Worm (Caenorhabditis elegans) whole organism, L4 larva: ENCODE results near the gene D1053.3.

Experiments
- F44E2.7 ChIP-seq: fragments of 200-800 bp; sonication (Bioruptor generic); IDR thresholded peaks from 2 replicates; pipeline ENCODE4 v2.1.2; 2022; ENCODE audit warnings: missing genetic modification characterization, missing compliant biosample characterization
- F49E8.2 ChIP-seq: sonication (generic microtip); optimal IDR thresholded peaks from 2 replicates; lab custom pipeline; 2016; ENCODE audit warnings: missing compliant biosample characterization, mild to moderate bottlenecking, missing genetic modification characterization, borderline replicate concordance
- T20F7.1 ChIP-seq: fragments of 200-800 bp; sonication (Bioruptor generic); optimal IDR thresholded peaks from 2 replicates; lab custom pipeline; 2018; ENCODE audit warnings: mild to moderate bottlenecking, missing genetic modification characterization, missing compliant biosample characterization
- Y5F2A.4 ChIP-seq: fragments of 200-800 bp; sonication (Bioruptor generic); optimal IDR thresholded peaks from 2 replicates; lab custom pipeline; 2018; ENCODE audit warnings: mild to moderate bottlenecking, missing genetic modification characterization, missing compliant biosample characterization
- aha-1 ChIP-seq: fragments of 150-350 bp; peaks from one replicate; lab custom pipeline; 2014; ENCODE audit warnings: missing biosample characterization, missing genetic modification characterization
- ceh-20 ChIP-seq: fragments of 200-800 bp; sonication (Bioruptor generic); IDR thresholded peaks from 2 replicates; pipeline ENCODE4 v1.3.6; 2022; ENCODE audit warnings: missing genetic modification reagents, missing genetic modification characterization, missing compliant biosample characterization
- ceh-28 ChIP-seq: fragments of 150-350 bp; optimal IDR thresholded peaks from 2 replicates; lab custom pipeline; 2014; ENCODE audit warnings: missing biosample characterization, missing genetic modification reagents, missing genetic modification characterization
- ceh-32 ChIP-seq: sonication (generic microtip); optimal IDR thresholded peaks from 2 replicates; lab custom pipeline; 2016; ENCODE audit warnings: mild to moderate bottlenecking, missing genetic modification characterization, missing compliant biosample characterization; ENCODE audit not compliant: poor library complexity
- ceh-82 ChIP-seq: sonication (generic microtip); optimal IDR thresholded peaks from 2 replicates; lab custom pipeline; 2017; ENCODE audit warnings: missing biosample characterization, missing genetic modification characterization
- ctbp-1 ChIP-seq: fragments of 200-800 bp; sonication (Bioruptor generic); IDR thresholded peaks from 2 replicates; pipeline ENCODE4 v1.3.6; 2022; ENCODE audit warnings: missing genetic modification reagents, missing genetic modification characterization, missing compliant biosample characterization
- daf-16 ChIP-seq, 3 experiments: sonication (generic microtip); optimal IDR thresholded peaks; 2 replicates each; lab custom pipeline; 2016 to 2017; ENCODE audit warnings: missing genetic modification characterization in 3 of 3, missing genetic modification reagents in 3 of 3, mild to moderate bottlenecking in 2 of 3, missing compliant biosample characterization in 2 of 3, missing biosample characterization in 1 of 3, moderate library complexity in 1 of 3
- dmd-6 ChIP-seq: fragments of 200-800 bp; sonication (Bioruptor generic); IDR thresholded peaks from 2 replicates; pipeline ENCODE4 v1.3.6; 2022; ENCODE audit warnings: missing genetic modification reagents, missing genetic modification characterization, missing compliant biosample characterization
- dmd-8 ChIP-seq: fragments of 200-800 bp; sonication (Bioruptor generic); IDR thresholded peaks from 2 replicates; pipeline ENCODE4 v1.3.6; 2022; ENCODE audit warnings: missing genetic modification characterization, missing compliant biosample characterization
- dmd-9 ChIP-seq: fragments of 200-800 bp; sonication (Bioruptor generic); IDR thresholded peaks from 2 replicates; pipeline ENCODE4 v1.3.6; 2022; ENCODE audit warnings: missing genetic modification reagents, missing genetic modification characterization, missing compliant biosample characterization
- dpl-1 ChIP-seq: fragments of 150-350 bp; optimal IDR thresholded peaks from 2 replicates; lab custom pipeline; 2014; ENCODE audit warnings: missing biosample characterization, missing genetic modification reagents, missing genetic modification characterization
- duxl-1 ChIP-seq: sonication (generic microtip); optimal IDR thresholded peaks from 2 replicates; lab custom pipeline; 2016; ENCODE audit warnings: mild to moderate bottlenecking, missing genetic modification characterization, moderate library complexity, missing compliant biosample characterization; ENCODE audit not compliant: poor library complexity
- dve-1 ChIP-seq: sonication (generic microtip); optimal IDR thresholded peaks from 2 replicates; lab custom pipeline; 2017; ENCODE audit warnings: antibody characterized with exemption, mild to moderate bottlenecking, missing genetic modification characterization, missing compliant biosample characterization; ENCODE audit not compliant: insufficient read depth
- egl-27 ChIP-seq: sonication (generic microtip); optimal IDR thresholded peaks from 3 replicates; lab custom pipeline; 2017; ENCODE audit warnings: missing biosample characterization, missing genetic modification reagents, missing genetic modification characterization
- fos-1 ChIP-seq: fragments of 150-350 bp; optimal IDR thresholded peaks from 2 replicates; lab custom pipeline; 2014; ENCODE audit warnings: missing biosample characterization, missing genetic modification characterization
- gei-8 ChIP-seq: fragments of 200-800 bp; sonication (Bioruptor generic); optimal IDR thresholded peaks from 2 replicates; lab custom pipeline; 2018; ENCODE audit warnings: mild to moderate bottlenecking, missing genetic modification characterization, missing compliant biosample characterization
- hif-1 ChIP-seq, 2 experiments: sonication (generic microtip); optimal IDR thresholded peaks; 2 replicates each; lab custom pipeline; 2016 to 2017; ENCODE audit warnings: missing compliant biosample characterization in 2 of 2, missing genetic modification characterization in 2 of 2, missing genetic modification reagents in 2 of 2, missing genotype in 2 of 2, mild to moderate bottlenecking in 1 of 2
- hmg-1.1 ChIP-seq: fragments of 200-800 bp; sonication (Bioruptor generic); IDR thresholded peaks from 2 replicates; pipeline ENCODE4 v1.3.6; 2022; ENCODE audit warnings: missing genetic modification reagents, missing genetic modification characterization, missing compliant biosample characterization
- lim-7 ChIP-seq: fragments of 200-800 bp; sonication (Bioruptor generic); IDR thresholded peaks from 2 replicates; pipeline ENCODE4 v1.3.6; 2022; ENCODE audit warnings: missing genetic modification characterization, missing compliant biosample characterization
- lin-13 ChIP-seq: fragments of 150-350 bp; optimal IDR thresholded peaks from 2 replicates; lab custom pipeline; 2014; ENCODE audit warnings: missing biosample characterization, missing genetic modification reagents, missing genetic modification characterization
- lin-15B ChIP-seq: fragments of 150-350 bp; sonication (generic microtip); optimal IDR thresholded peaks from 3 replicates; lab custom pipeline; 2014; ENCODE audit warnings: missing biosample characterization, missing genetic modification characterization
- lir-3 ChIP-seq: sonication (generic microtip); optimal IDR thresholded peaks from 2 replicates; lab custom pipeline; 2016; ENCODE audit warnings: mild to moderate bottlenecking, missing genetic modification characterization, missing compliant biosample characterization
- mdl-1 ChIP-seq, 2 experiments: fragments of 150-350 bp in 1 of 2; sonication (generic microtip) in 1 of 2; optimal IDR thresholded peaks; 2 replicates each; lab custom pipeline; 2014 to 2017; ENCODE audit warnings: missing biosample characterization in 2 of 2, missing genetic modification characterization in 2 of 2
- mep-1 ChIP-seq: fragments of 150-350 bp; sonication (generic microtip); optimal IDR thresholded peaks from 3 replicates; lab custom pipeline; 2014; ENCODE audit warnings: missing biosample characterization, missing genetic modification characterization
- mes-2 ChIP-seq: sonication (generic microtip); optimal IDR thresholded peaks from 2 replicates; lab custom pipeline; 2016; ENCODE audit warnings: missing genotype, mild to moderate bottlenecking, missing genetic modification characterization, missing compliant biosample characterization; ENCODE audit not compliant: poor library complexity, severe bottlenecking
- mxl-2 ChIP-seq: fragments of 200-800 bp; sonication (Bioruptor generic); conservative IDR thresholded peaks from 2 replicates; pipeline ENCODE4 v1.3.6; 2022; ENCODE audit warnings: missing genetic modification reagents, missing genetic modification characterization, missing compliant biosample characterization
- mxl-3 ChIP-seq: fragments of 200-800 bp; sonication (Bioruptor generic); optimal IDR thresholded peaks from 2 replicates; lab custom pipeline; 2018; ENCODE audit warnings: mild to moderate bottlenecking, missing genetic modification characterization, missing compliant biosample characterization
- nhr-237 ChIP-seq: sonication (generic microtip); optimal IDR thresholded peaks from 2 replicates; lab custom pipeline; 2017; ENCODE audit warnings: missing biosample characterization, missing genetic modification characterization
- nhr-25 ChIP-seq: sonication (generic microtip); optimal IDR thresholded peaks from 2 replicates; lab custom pipeline; 2017; ENCODE audit warnings: missing genetic modification characterization, mild to moderate bottlenecking, missing compliant biosample characterization, antibody characterized with exemption, moderate library complexity, borderline replicate concordance; ENCODE audit not compliant: insufficient read depth
- nhr-42 ChIP-seq: fragments of 200-800 bp; sonication (Bioruptor generic); IDR thresholded peaks from 2 replicates; pipeline ENCODE4 v1.3.6; 2022; ENCODE audit warnings: missing genetic modification characterization, missing compliant biosample characterization
- pha-4 ChIP-seq, 2 experiments: fragments of 150-350 bp in 1 of 2; fragments of 200-800 bp in 1 of 2; sonication (Bioruptor generic) in 1 of 2; IDR thresholded peaks in 1 of 2; optimal IDR thresholded peaks in 1 of 2; 2 replicates each; pipeline versions ENCODE4 v1.3.6 to Lab custom; 2014 to 2022; ENCODE audit warnings: missing genetic modification characterization in 2 of 2, missing genetic modification reagents in 2 of 2, missing biosample characterization in 1 of 2, missing compliant biosample characterization in 1 of 2
- php-3 ChIP-seq: fragments of 200-800 bp; sonication (Bioruptor generic); IDR thresholded peaks from 2 replicates; pipeline ENCODE4 v1.3.6; 2022; ENCODE audit warnings: missing genetic modification reagents, missing genetic modification characterization, missing compliant biosample characterization
- rbr-2 ChIP-seq: sonication (generic microtip); optimal IDR thresholded peaks from 2 replicates; lab custom pipeline; 2016; ENCODE audit warnings: missing genotype, missing genetic modification characterization, missing compliant biosample characterization
- saeg-2 ChIP-seq: fragments of 200-800 bp; sonication (Bioruptor generic); IDR thresholded peaks from 2 replicates; pipeline ENCODE4 v1.3.6; 2022; ENCODE audit warnings: missing genetic modification reagents, missing genetic modification characterization, missing compliant biosample characterization
- sdz-12 ChIP-seq: fragments of 200-800 bp; sonication (Bioruptor generic); optimal IDR thresholded peaks from 2 replicates; lab custom pipeline; 2018; ENCODE audit warnings: mild to moderate bottlenecking, missing genetic modification characterization, missing compliant biosample characterization
- skn-1 ChIP-seq: fragments of 150-350 bp; optimal IDR thresholded peaks from 2 replicates; lab custom pipeline; 2014; ENCODE audit warnings: missing biosample characterization, missing genetic modification characterization
- snpc-1.2 ChIP-seq: fragments of 200-800 bp; sonication (Bioruptor generic); IDR thresholded peaks from 2 replicates; pipeline ENCODE4 v1.3.6; 2022; ENCODE audit warnings: missing genetic modification reagents, missing genetic modification characterization, missing compliant biosample characterization
- snpc-4 ChIP-seq: fragments of 150-350 bp; optimal IDR thresholded peaks from 2 replicates; lab custom pipeline; 2014; ENCODE audit warnings: missing biosample characterization, missing genetic modification characterization
- spr-1 ChIP-seq: sonication (generic microtip); optimal IDR thresholded peaks from 2 replicates; lab custom pipeline; 2016; ENCODE audit warnings: mild to moderate bottlenecking, missing genetic modification characterization, missing compliant biosample characterization
- spr-3 ChIP-seq: fragments of 200-800 bp; sonication (Bioruptor generic); optimal IDR thresholded peaks from 2 replicates; lab custom pipeline; 2018; ENCODE audit warnings: mild to moderate bottlenecking, missing genetic modification characterization, missing compliant biosample characterization
- tra-1 ChIP-seq: fragments of 200-800 bp; sonication (Bioruptor generic); IDR thresholded peaks from 2 replicates; pipeline ENCODE4 v1.3.6; 2022; ENCODE audit warnings: missing genetic modification reagents, missing genetic modification characterization, missing compliant biosample characterization
- unc-39 ChIP-seq: sonication (generic microtip); optimal IDR thresholded peaks from 2 replicates; lab custom pipeline; 2017; ENCODE audit warnings: missing biosample characterization, missing genetic modification characterization
- vab-7 ChIP-seq: fragments of 200-800 bp; sonication (Bioruptor generic); IDR thresholded peaks from 2 replicates; pipeline ENCODE4 v1.3.6; 2022; ENCODE audit warnings: missing genetic modification reagents, missing genetic modification characterization, missing compliant biosample characterization
- zfp-2 ChIP-seq: sonication (generic microtip); optimal IDR thresholded peaks from 2 replicates; lab custom pipeline; 2016; ENCODE audit warnings: mild to moderate bottlenecking, missing genetic modification characterization, missing compliant biosample characterization
- ztf-11 ChIP-seq: fragments of 150-350 bp; optimal IDR thresholded peaks from 2 replicates; lab custom pipeline; 2014; ENCODE audit warnings: missing biosample characterization, missing genetic modification characterization

Gene D1053.3

DNA sequence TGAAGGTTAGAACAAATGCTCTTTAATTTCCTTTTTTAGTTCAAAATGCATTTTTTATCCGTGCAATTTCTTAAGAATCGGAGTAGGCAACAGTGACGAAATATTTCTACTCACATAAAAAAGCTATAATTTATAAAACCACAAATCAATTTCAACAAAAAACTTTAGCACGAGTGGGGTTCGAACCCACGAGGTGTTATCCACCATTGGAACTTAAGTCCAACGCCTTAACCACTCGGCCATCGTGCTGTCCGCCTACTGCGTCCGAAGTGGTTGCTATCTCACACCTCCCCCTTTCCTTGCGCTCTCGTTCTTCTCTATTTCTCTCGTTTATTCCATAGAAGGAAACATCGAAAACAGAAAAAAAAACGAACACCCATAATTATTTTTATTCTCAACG, 20.7 kb upstream of the D1053.3 start:
- TF ChIP-seq nhr-237 (tag; lab: Kevin White, UChicago), result no peak
- TF ChIP-seq T20F7.1 (GFP tag; lab: Kevin White, UChicago), result peak; percentile 64
- peak; percentile 81; the same call in 1 of the 2 replicates for TF ChIP-seq php-3 (GFP tag; lab: Robert Waterston, UW)
- TF ChIP-seq aha-1, result no peak
- TF ChIP-seq lir-3, result peak; percentile 68
- TF ChIP-seq F44E2.7 (GFP tag; lab: Robert Waterston, UW), result 0 out of 2 replicates have a peak, but pooled peaks have one; percentile 60
- no peak; the same call in 1 of the 2 replicates for TF ChIP-seq mxl-2 (GFP tag; lab: Robert Waterston, UW)
- peak; percentile 8 to 57 for TF ChIP-seq hif-1 (tag; optimal IDR thresholded peaks at IDR 0.05; lab: Kevin White, UChicago)
- TF ChIP-seq rbr-2 (tag; lab: Kevin White, UChicago), result peak; percentile 85
- peak; percentile 95 for TF ChIP-seq pha-4 (GFP tag; IDR thresholded peaks at IDR 0.05; lab: Robert Waterston, UW)
- no peak for TF ChIP-seq pha-4 (tag; optimal IDR thresholded peaks at IDR 0.05; lab: Kevin White, UChicago)
- peak; percentile 95 for TF ChIP-seq vab-7
- peak; percentile 16 to 55 for TF ChIP-seq mdl-1 (tag; optimal IDR thresholded peaks at IDR 0.05; lab: Kevin White, UChicago)
- 0 out of 2 replicates have a peak, but pooled peaks have one; percentile 64 for TF ChIP-seq nhr-42
- peak; percentile 77 for TF ChIP-seq dmd-6
- TF ChIP-seq F49E8.2, result no peak
- TF ChIP-seq ctbp-1 (GFP tag; lab: Robert Waterston, UW), result peak; percentile 92
- peak; percentile 86 for TF ChIP-seq sdz-12 (GFP tag; lab: Kevin White, UChicago)
- TF ChIP-seq snpc-4 (tag; lab: Kevin White, UChicago), result no peak
- peak; percentile 92 for TF ChIP-seq tra-1
- peak; percentile 83 for TF ChIP-seq dmd-9
- TF ChIP-seq mes-2, result peak; percentile 86
- TF ChIP-seq lin-15B, result no peak
- TF ChIP-seq spr-3 (GFP tag; lab: Kevin White, UChicago), result peak; percentile 85
- TF ChIP-seq saeg-2 (GFP tag; lab: Robert Waterston, UW), result peak; percentile 67; the same call in 1 of the 2 replicates
- no peak for TF ChIP-seq unc-39
- TF ChIP-seq dve-1 (tag; lab: Kevin White, UChicago), result no peak
- TF ChIP-seq mep-1 (tag; lab: Kevin White, UChicago), result no peak
- peak; percentile 28 to 90 for TF ChIP-seq daf-16 (GFP tag; optimal IDR thresholded peaks at IDR 0.05; lab: Kevin White, UChicago)
- peak; percentile 72 for TF ChIP-seq daf-16 (tag; optimal IDR thresholded peaks at IDR 0.05; lab: Kevin White, UChicago)
- TF ChIP-seq ceh-32 (tag; lab: Kevin White, UChicago), result no peak
- peak; percentile 92 for TF ChIP-seq duxl-1
- TF ChIP-seq snpc-1.2, result peak; percentile 94
- peak; percentile 88 for TF ChIP-seq gei-8 (GFP tag; lab: Kevin White, UChicago)
- TF ChIP-seq Y5F2A.4, result peak; percentile 70
- TF ChIP-seq fos-1 (tag; lab: Kevin White, UChicago), result no peak
- peak; percentile 72 for TF ChIP-seq spr-1 (tag; lab: Kevin White, UChicago)
- TF ChIP-seq mxl-3 (GFP tag; lab: Kevin White, UChicago), result peak; percentile 60
- peak; percentile 96 for TF ChIP-seq dmd-8 (GFP tag; lab: Robert Waterston, UW)
- no peak for TF ChIP-seq ceh-82 (tag; lab: Kevin White, UChicago)
- no peak for TF ChIP-seq ztf-11 (tag; lab: Kevin White, UChicago)
- peak; percentile 7 for TF ChIP-seq zfp-2 (tag; lab: Kevin White, UChicago)
- no peak for TF ChIP-seq ceh-28
- no peak for TF ChIP-seq nhr-25 (tag; lab: Kevin White, UChicago)
- TF ChIP-seq skn-1 (tag; lab: Kevin White, UChicago), result no peak
- TF ChIP-seq ceh-20, result peak; percentile 88
- peak; percentile 98 for TF ChIP-seq lim-7 (GFP tag; lab: Robert Waterston, UW)
- TF ChIP-seq lin-13 (GFP tag; lab: Kevin White, UChicago), result no peak
- peak; percentile 96 for TF ChIP-seq hmg-1.1 (GFP tag; lab: Robert Waterston, UW)
- no peak for TF ChIP-seq egl-27 (tag; lab: Kevin White, UChicago)
- peak; percentile 29 for TF ChIP-seq dpl-1 (GFP tag; lab: Kevin White, UChicago)
